Worm (Caenorhabditis elegans): ENCODE measurements around the gene C29F9.5.

DNA sequence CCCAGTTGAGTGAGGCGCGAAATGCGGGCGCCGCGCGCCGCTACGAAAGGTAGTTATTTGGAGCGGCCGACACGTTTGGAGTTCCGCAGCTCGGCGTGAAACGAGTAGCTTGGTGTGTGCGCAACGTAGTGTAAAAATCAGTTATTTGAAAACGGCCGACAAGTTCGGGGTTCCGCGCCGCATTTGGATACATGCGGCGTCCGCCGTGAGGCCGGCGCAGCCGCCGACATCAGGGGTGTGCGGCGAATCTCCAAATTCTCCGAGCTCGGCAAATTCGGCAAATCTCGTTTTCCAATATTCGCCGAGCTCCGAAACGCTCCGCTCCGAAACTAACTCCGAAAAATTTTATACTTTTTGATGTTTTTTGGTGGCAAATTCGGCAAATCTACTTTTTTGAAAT lies 40.7 kb downstream of the C29F9.5 start:
- TF ChIP-seq dao-5 (tag; optimal IDR thresholded peaks at IDR 0.05) (no peak), W03F9.2 (tag; optimal IDR thresholded peaks at IDR 0.05) (no peak), him-1 (tag; optimal IDR thresholded peaks at IDR 0.05) (no peak)

All from whole organism, L4/young adult.